Fruit fly (Drosophila melanogaster): Measurements from ENCODE around the gene CG45690.

DNA sequence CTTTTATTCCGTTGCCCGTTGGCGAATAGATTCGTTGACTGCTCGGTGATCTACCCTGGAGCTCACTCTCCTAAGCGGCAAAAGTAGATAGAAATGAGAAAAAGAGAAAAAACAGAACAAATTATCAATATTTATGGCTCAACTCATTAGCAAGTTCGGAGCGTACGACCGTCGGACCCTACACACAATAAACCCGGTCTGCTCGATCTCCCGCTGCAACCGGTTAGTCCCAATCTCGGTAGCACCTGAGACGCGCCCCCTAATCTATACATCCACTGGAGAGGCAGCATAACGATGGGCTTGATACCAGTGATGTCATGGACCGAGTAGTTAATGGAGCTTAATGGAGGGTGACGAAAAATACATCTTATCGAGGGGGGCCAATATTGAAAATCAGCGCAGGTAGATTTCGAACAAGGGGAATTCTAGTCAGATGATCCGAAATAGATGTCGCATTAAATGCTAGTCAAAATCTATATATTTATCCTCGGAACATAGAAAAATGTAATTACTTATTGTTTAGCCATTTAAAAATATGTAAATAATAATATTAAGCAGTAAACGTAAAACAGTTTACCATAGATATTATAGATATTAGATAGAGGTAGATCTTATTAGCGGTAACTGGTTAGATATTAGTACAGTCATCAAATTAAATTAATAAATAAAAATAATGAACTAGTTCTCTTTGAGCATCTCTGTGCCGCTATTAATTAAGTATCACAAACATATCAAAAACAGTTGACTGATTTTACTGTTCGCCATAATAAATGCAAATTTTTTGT, 29.1 kb downstream of the CG45690 start, which contains the start of gene CG7296:
- TF ChIP-seq CG8478 (optimal IDR thresholded peaks at IDR 0.05) (no peak), CTCF (optimal IDR thresholded peaks at IDR 0.05) (no peak)

All from S2 (cell line).